Worm (Caenorhabditis elegans) whole organism, mixed stage, embryonic: Measurements from ENCODE around the gene C36C5.4.

Experiments
- elt-1 ChIP-seq: sonication (generic microtip); optimal IDR thresholded peaks from 2 replicates; lab custom pipeline; 2017; ENCODE audit warnings: missing genetic modification characterization, mild to moderate bottlenecking, missing compliant biosample characterization, antibody characterized with exemption, moderate library complexity, borderline replicate concordance; ENCODE audit not compliant: insufficient read depth
- lin-13 ChIP-seq: fragments of 150-350 bp; optimal IDR thresholded peaks from 2 replicates; lab custom pipeline; 2014; ENCODE audit warnings: missing biosample characterization, missing genetic modification characterization
- mls-2 ChIP-seq: sonication (generic microtip); optimal IDR thresholded peaks from 2 replicates; lab custom pipeline; 2016; ENCODE audit warnings: mild to moderate bottlenecking, missing genetic modification characterization, moderate library complexity, missing compliant biosample characterization
- nhr-12 ChIP-seq: fragments of 150-350 bp; optimal IDR thresholded peaks from 2 replicates; lab custom pipeline; 2014; ENCODE audit warnings: missing biosample characterization, missing genetic modification characterization
- nhr-237 ChIP-seq: fragments of 150-350 bp; optimal IDR thresholded peaks from 2 replicates; lab custom pipeline; 2014; ENCODE audit warnings: missing biosample characterization, missing genetic modification characterization
- unc-62 ChIP-seq: fragments of 150-350 bp; optimal IDR thresholded peaks from 2 replicates; lab custom pipeline; 2014; ENCODE audit warnings: missing biosample characterization, missing genetic modification reagents, missing genetic modification characterization
- ztf-11 ChIP-seq: fragments of 150-350 bp; optimal IDR thresholded peaks from 2 replicates; lab custom pipeline; 2014; ENCODE audit warnings: missing biosample characterization, missing genetic modification characterization

DNA sequence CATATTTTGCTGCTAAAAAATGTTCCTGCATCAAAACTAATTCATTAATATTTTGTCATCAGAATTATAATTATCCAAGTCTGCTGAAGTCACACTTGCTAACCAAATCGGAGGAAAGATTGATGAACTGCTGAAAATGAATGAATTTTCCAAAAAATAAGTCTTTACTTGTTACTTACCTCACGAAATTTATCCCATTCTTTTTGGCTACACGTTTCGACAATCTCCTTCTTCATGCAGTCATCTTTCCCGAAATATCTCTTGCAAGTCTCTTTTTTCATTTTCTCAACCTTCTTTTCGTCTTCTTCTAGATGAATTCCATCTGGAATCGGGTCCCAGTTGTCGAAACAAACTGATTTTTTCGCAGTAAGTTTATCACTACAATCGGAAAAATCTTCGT is 8.0 kb upstream of the C36C5.4 start:
- TF ChIP-seq nhr-12 (tag; lab: Kevin White, UChicago) (no peak), nhr-237 (tag; lab: Kevin White, UChicago) (no peak), ztf-11 (tag; lab: Kevin White, UChicago) (no peak), elt-1 (tag; lab: Kevin White, UChicago) (no peak), lin-13 (tag; lab: Kevin White, UChicago) (no peak), mls-2 (no peak), unc-62 (GFP tag; lab: Kevin White, UChicago) (no peak)
